Fruit fly (Drosophila melanogaster): Measurements from ENCODE around the gene ERp44.

ERp44 gene

DNA sequence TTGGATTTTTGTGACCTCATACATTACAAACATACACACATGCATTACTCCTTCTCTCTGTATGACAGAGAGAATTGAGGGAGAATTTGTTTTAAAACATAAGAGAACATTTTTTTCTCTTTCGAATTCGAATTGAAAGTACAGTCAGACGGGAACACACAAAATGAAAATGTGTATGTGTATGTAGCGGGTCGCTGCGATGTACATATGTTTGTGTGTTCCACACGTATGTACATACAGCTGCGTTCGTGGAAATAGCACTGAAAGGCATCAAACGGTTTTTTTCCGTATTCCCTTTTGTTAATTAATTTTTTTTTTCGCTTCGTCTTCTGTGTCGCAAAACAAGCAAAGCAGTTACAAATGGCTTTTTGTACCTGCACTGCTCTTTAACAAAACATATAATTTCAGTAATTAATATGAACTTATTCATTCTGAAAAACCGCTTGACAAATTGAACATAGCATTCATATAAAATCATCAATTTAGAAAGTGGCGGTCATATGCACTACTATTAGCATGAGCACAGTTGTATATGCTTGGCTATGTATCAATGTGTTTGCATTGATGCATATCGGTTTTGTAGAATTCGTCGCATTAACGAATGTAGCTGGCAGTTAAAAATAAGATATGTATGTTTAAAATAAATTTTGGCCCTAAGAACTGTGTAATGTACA lies 35.2 kb upstream of the ERp44 start (continued):
- TF ChIP-seq CG13123 (GFP tag; optimal IDR thresholded peaks at IDR 0.05) (peak; percentile 88), ftz-f1 (GFP tag; optimal IDR thresholded peaks at IDR 0.05) (no peak), esg (GFP tag; conservative IDR thresholded peaks at IDR 0.05) (peak; percentile 90), CG11456 (GFP tag; IDR thresholded peaks at IDR 0.05) (peak; percentile 87), CG7357 (GFP tag; IDR thresholded peaks at IDR 0.05) (peak; percentile 85), h (optimal IDR thresholded peaks at IDR 0.05) (no peak), Rfx (GFP tag; IDR thresholded peaks at IDR 0.05) (peak; percentile 93), Oli (tag; optimal IDR thresholded peaks at IDR 0.05) (peak; percentile 98), tna (GFP tag; IDR thresholded peaks at IDR 0.05; ENCODE audit: partially characterized antibody) (no peak), CG12659 (GFP tag; optimal IDR thresholded peaks at IDR 0.05) (peak; percentile 98), tio (GFP tag; optimal IDR thresholded peaks at IDR 0.05) (peak; percentile 95), CG18599 (GFP tag; optimal IDR thresholded peaks at IDR 0.05) (peak; percentile 97), CG12942 (GFP tag; optimal IDR thresholded peaks at IDR 0.05) (peak; percentile 89), CG6683 (GFP tag; optimal IDR thresholded peaks at IDR 0.05) (peak; percentile 90), CG7271 (tag; optimal IDR thresholded peaks at IDR 0.05) (peak; percentile 75), sqz (GFP tag; optimal IDR thresholded peaks at IDR 0.05) (peak; percentile 95), CG3163 (GFP tag; optimal IDR thresholded peaks at IDR 0.05) (peak; percentile 98), Myb (GFP tag; optimal IDR thresholded peaks at IDR 0.05) (peak; percentile 85), gro (GFP tag; optimal IDR thresholded peaks at IDR 0.05) (peak; percentile 97), CG17328 (GFP tag; IDR thresholded peaks at IDR 0.05) (peak; percentile 88), ci (GFP tag; IDR thresholded peaks at IDR 0.05) (peak; percentile 88), CG6689 (GFP tag; IDR thresholded peaks at IDR 0.05) (peak; percentile 88), CG17361 (GFP tag; IDR thresholded peaks at IDR 0.05) (peak; percentile 98), CG4404 (GFP tag; IDR thresholded peaks at IDR 0.05) (peak; percentile 92), Drgx (GFP tag; IDR thresholded peaks at IDR 0.05) (peak; percentile 95), exex (tag; optimal IDR thresholded peaks at IDR 0.05) (peak; percentile 89), CG12236 (GFP tag; optimal IDR thresholded peaks at IDR 0.05) (peak; percentile 93), fru (optimal IDR thresholded peaks at IDR 0.05) (no peak), CG2875 (GFP tag; optimal IDR thresholded peaks at IDR 0.05) (peak; percentile 90), cwo (GFP tag; optimal IDR thresholded peaks at IDR 0.05) (peak; percentile 94), chm (GFP tag; IDR thresholded peaks at IDR 0.05) (peak; percentile 91), CG15479 (GFP tag; optimal IDR thresholded peaks at IDR 0.05) (no peak), Hr3 (GFP tag; optimal IDR thresholded peaks at IDR 0.05) (peak; percentile 90), Usf (GFP tag; optimal IDR thresholded peaks at IDR 0.05) (peak; percentile 92), CG15696 (tag; optimal IDR thresholded peaks at IDR 0.05) (peak; percentile 93), CG3407 (GFP tag; optimal IDR thresholded peaks at IDR 0.05) (peak; percentile 93), pita (GFP tag; optimal IDR thresholded peaks at IDR 0.05) (no peak), Antp (GFP tag; optimal IDR thresholded peaks at IDR 0.05) (peak; percentile 94), CG13624 (GFP tag; optimal IDR thresholded peaks at IDR 0.05) (peak; percentile 96), E2f2 (GFP tag; IDR thresholded peaks at IDR 0.05) (peak; percentile 77), CG4707 (GFP tag; optimal IDR thresholded peaks at IDR 0.05) (peak; percentile 88), crol (GFP tag; IDR thresholded peaks at IDR 0.05) (peak; percentile 49; the same call in 1 of the 2 replicates), toy (GFP tag; IDR thresholded peaks at IDR 0.05) (peak; percentile 80), pan (optimal IDR thresholded peaks at IDR 0.05) (no peak), pan (GFP tag; optimal IDR thresholded peaks at IDR 0.05 in 1 of 2, IDR thresholded peaks at IDR 0.05 in 1 of 2) (peak in 1 of 2 experiments; percentile 92), NFAT (GFP tag; IDR thresholded peaks at IDR 0.05) (peak; percentile 78), sob (GFP tag; IDR thresholded peaks at IDR 0.05) (peak; percentile 89), sr (GFP tag; IDR thresholded peaks at IDR 0.05) (no peak; the same call in 2 of the 3 replicates), B-H1 (GFP tag; IDR thresholded peaks at IDR 0.05) (peak; percentile 86), row (GFP tag; IDR thresholded peaks at IDR 0.05) (peak; percentile 95), CG16815 (GFP tag; optimal IDR thresholded peaks at IDR 0.05) (peak; percentile 93)

Measured in whole organism, embryonic.